Fruit fly (Drosophila melanogaster) whole organism, embryonic: Measurements from ENCODE around the gene Prp3.

Source experiments
- Aef1 ChIP-seq: fragments of 200-800 bp; sonication (Bioruptor generic); IDR thresholded peaks from 3 replicates; pipeline ENCODE4 v1.3.6; 2022; ENCODE audit warnings: missing biosample characterization, missing genetic modification characterization
- Awh ChIP-seq: fragments of 200-800 bp; sonication (Bioruptor generic); IDR thresholded peaks from 2 replicates; pipeline ENCODE4, ENCODE4 v1.3.6; 2022; ENCODE audit warnings: missing biosample characterization, missing genetic modification characterization
- BEAF-32 ChIP-seq: fragments of 200-800 bp; sonication (Bioruptor generic); optimal IDR thresholded peaks from 3 replicates; lab custom pipeline; 2017; ENCODE audit warnings: missing biosample characterization, missing genetic modification characterization, mild to moderate bottlenecking, moderate library complexity, missing genetic modification reagents
- CG10462 ChIP-seq: fragments of 200-800 bp; sonication (Bioruptor generic); optimal IDR thresholded peaks from 2 replicates; lab custom pipeline; 2016; ENCODE audit warnings: missing biosample characterization, missing genetic modification characterization
- CG10565 ChIP-seq: fragments of 200-800 bp; sonication (Bioruptor generic); optimal IDR thresholded peaks from 3 replicates; lab custom pipeline; 2016; ENCODE audit warnings: missing biosample characterization, mild to moderate bottlenecking, missing genetic modification characterization
- CG12236 ChIP-seq: fragments of 200-800 bp; sonication (Bioruptor generic); optimal IDR thresholded peaks from 2 replicates; lab custom pipeline; 2016; ENCODE audit warnings: missing biosample characterization, missing genetic modification characterization
- CG12299 ChIP-seq: fragments of 200-800 bp; sonication (Bioruptor generic); optimal IDR thresholded peaks from 2 replicates; lab custom pipeline; 2018; ENCODE audit warnings: missing biosample characterization, mild to moderate bottlenecking, missing genetic modification characterization
- CG12942 ChIP-seq: fragments of 200-800 bp; sonication (Bioruptor generic); optimal IDR thresholded peaks from 3 replicates; lab custom pipeline; 2016; ENCODE audit warnings: missing biosample characterization, missing genetic modification characterization
- CG13624 ChIP-seq: fragments of 200-800 bp; sonication (Bioruptor generic); optimal IDR thresholded peaks from 2 replicates; lab custom pipeline; 2016; ENCODE audit warnings: missing biosample characterization, missing genetic modification characterization
- CG13894 ChIP-seq: fragments of 200-800 bp; sonication (Bioruptor generic); optimal IDR thresholded peaks from 3 replicates; lab custom pipeline; 2018; ENCODE audit warnings: missing biosample characterization, mild to moderate bottlenecking, missing genetic modification characterization, moderate library complexity
- CG14441 ChIP-seq: fragments of 200-800 bp; sonication (Bioruptor generic); IDR thresholded peaks from 2 replicates; pipeline ENCODE4 v1.3.6; 2022; ENCODE audit warnings: missing biosample characterization, missing genetic modification characterization
- CG14965 ChIP-seq: fragments of 200-800 bp; sonication (Bioruptor generic); optimal IDR thresholded peaks from 2 replicates; lab custom pipeline; 2016; ENCODE audit warnings: missing biosample characterization, missing genetic modification characterization, borderline replicate concordance
- CG1529 ChIP-seq: fragments of 200-800 bp; sonication (Bioruptor generic); optimal IDR thresholded peaks from 3 replicates; lab custom pipeline; 2018; ENCODE audit warnings: missing biosample characterization, missing genetic modification characterization
- CG16815 ChIP-seq: fragments of 200-800 bp; sonication (Bioruptor generic); optimal IDR thresholded peaks from 3 replicates; lab custom pipeline; 2017; ENCODE audit warnings: missing biosample characterization, mild to moderate bottlenecking, missing genetic modification characterization
- CG17328 ChIP-seq: fragments of 200-800 bp; sonication (Bioruptor generic); IDR thresholded peaks from 2 replicates; pipeline ENCODE4 v1.3.6; 2022; ENCODE audit warnings: missing biosample characterization, missing genetic modification characterization
- CG2889 ChIP-seq: fragments of 200-800 bp; sonication (Bioruptor generic); IDR thresholded peaks from 3 replicates; pipeline ENCODE4 v1.3.6; 2022; ENCODE audit warnings: missing biosample characterization, missing genetic modification characterization
- CG30403 ChIP-seq: fragments of 200-800 bp; sonication (Bioruptor generic); optimal IDR thresholded peaks from 3 replicates; lab custom pipeline; 2016; ENCODE audit warnings: missing biosample characterization, missing genetic modification characterization
- CG32767 ChIP-seq: fragments of 200-800 bp; sonication (Bioruptor generic); IDR thresholded peaks from 2 replicates; pipeline ENCODE4 v1.3.6; 2022; ENCODE audit warnings: missing biosample characterization, missing genetic modification characterization
- CG42726 ChIP-seq: fragments of 200-800 bp; sonication (Bioruptor generic); IDR thresholded peaks from 2 replicates; pipeline ENCODE4 v1.3.6; 2022; ENCODE audit warnings: missing biosample characterization, missing genetic modification characterization; ENCODE audit not compliant: partially characterized antibody
- CG4328 ChIP-seq: fragments of 200-800 bp; sonication (Bioruptor generic); optimal IDR thresholded peaks from 3 replicates; lab custom pipeline; 2017; ENCODE audit warnings: missing biosample characterization, missing genetic modification reagents, missing genetic modification characterization
- CG4404 ChIP-seq: fragments of 200-800 bp; sonication (Bioruptor generic); IDR thresholded peaks from 2 replicates; pipeline ENCODE4 v1.3.6; 2022; ENCODE audit warnings: missing biosample characterization, missing genetic modification characterization
- CG7372 ChIP-seq: fragments of 200-800 bp; sonication (Bioruptor generic); IDR thresholded peaks from 2 replicates; pipeline ENCODE4 v1.3.6; 2022; ENCODE audit warnings: missing biosample characterization, missing genetic modification characterization
- CG7928 ChIP-seq: fragments of 200-800 bp; sonication (Bioruptor generic); optimal IDR thresholded peaks from 2 replicates; lab custom pipeline; 2017; ENCODE audit warnings: missing biosample characterization, mild to moderate bottlenecking, missing genetic modification characterization
- CG8924 ChIP-seq: fragments of 200-800 bp; optimal IDR thresholded peaks from 3 replicates; lab custom pipeline; 2019; ENCODE audit warnings: missing biosample characterization, mild to moderate bottlenecking, missing genetic modification characterization, moderate library complexity
- CG9215 ChIP-seq: fragments of 200-800 bp; sonication (Bioruptor generic); IDR thresholded peaks from 2 replicates; pipeline ENCODE4 v1.3.6; 2022; ENCODE audit warnings: missing biosample characterization, missing genetic modification characterization
- CG9437 ChIP-seq: fragments of 200-800 bp; sonication (Bioruptor generic); optimal IDR thresholded peaks from 2 replicates; lab custom pipeline; 2018; ENCODE audit warnings: missing biosample characterization, mild to moderate bottlenecking, missing genetic modification characterization
- CG9876 ChIP-seq: fragments of 200-800 bp; sonication (Bioruptor generic); optimal IDR thresholded peaks from 2 replicates; lab custom pipeline; 2016; ENCODE audit warnings: missing biosample characterization, missing genetic modification characterization
- Deaf1 ChIP-seq: fragments of 200-800 bp; optimal IDR thresholded peaks from 3 replicates; lab custom pipeline; 2019; ENCODE audit warnings: missing biosample characterization, mild to moderate bottlenecking, missing genetic modification characterization, moderate library complexity
- Drgx ChIP-seq: fragments of 200-800 bp; sonication (Bioruptor generic); IDR thresholded peaks from 2 replicates; pipeline ENCODE4 v1.3.6; 2022; ENCODE audit warnings: missing biosample characterization, missing genetic modification characterization
- Fer1 ChIP-seq: fragments of 200-800 bp; sonication (Bioruptor generic); optimal IDR thresholded peaks from 2 replicates; lab custom pipeline; 2017; ENCODE audit warnings: missing biosample characterization, mild to moderate bottlenecking, missing genetic modification characterization
- HHEX ChIP-seq: fragments of 200-800 bp; sonication (Bioruptor generic); optimal IDR thresholded peaks from 3 replicates; lab custom pipeline; 2017; ENCODE audit warnings: missing biosample characterization, mild to moderate bottlenecking, missing genetic modification characterization, missing genetic modification reagents
- HLH54F ChIP-seq: fragments of 200-800 bp; sonication (Bioruptor generic); optimal IDR thresholded peaks from 3 replicates; lab custom pipeline; 2016; ENCODE audit warnings: missing biosample characterization, missing genetic modification characterization
- Jarid2 ChIP-seq: fragments of 200-800 bp; sonication (Bioruptor generic); optimal IDR thresholded peaks from 3 replicates; lab custom pipeline; 2017; ENCODE audit warnings: mild to moderate bottlenecking, missing biosample characterization, missing genetic modification reagents, missing genetic modification characterization
- Sox100B ChIP-seq: fragments of 200-800 bp; sonication (Bioruptor generic); optimal IDR thresholded peaks from 3 replicates; lab custom pipeline; 2018; ENCODE audit warnings: missing biosample characterization, mild to moderate bottlenecking, missing genetic modification characterization
- Sry-δ ChIP-seq: fragments of 200-800 bp; sonication (Bioruptor generic); optimal IDR thresholded peaks from 2 replicates; lab custom pipeline; 2016; ENCODE audit warnings: missing biosample characterization, missing genetic modification characterization
- ato ChIP-seq: fragments of 200-800 bp; sonication (Bioruptor generic); IDR thresholded peaks from 2 replicates; pipeline ENCODE4 v1.3.6; 2022; ENCODE audit warnings: missing biosample characterization, missing genetic modification characterization; ENCODE audit not compliant: partially characterized antibody
- az2 ChIP-seq: fragments of 200-800 bp; sonication (Bioruptor generic); optimal IDR thresholded peaks from 3 replicates; lab custom pipeline; 2016; ENCODE audit warnings: missing biosample characterization, missing genetic modification characterization
- croc ChIP-seq: fragments of 200-800 bp; sonication (Bioruptor generic); conservative IDR thresholded peaks from 3 replicates; pipeline ENCODE4 v1.3.6; 2022; ENCODE audit warnings: missing biosample characterization, missing genetic modification characterization
- cwo ChIP-seq: fragments of 200-800 bp; sonication (Bioruptor generic); optimal IDR thresholded peaks from 3 replicates; lab custom pipeline; 2017; ENCODE audit warnings: missing biosample characterization, missing genetic modification characterization, mild to moderate bottlenecking, moderate library complexity, missing genetic modification reagents
- ems ChIP-seq: fragments of 200-800 bp; sonication (Bioruptor generic); optimal IDR thresholded peaks from 3 replicates; lab custom pipeline; 2016; ENCODE audit warnings: missing biosample characterization, missing genetic modification characterization
- fd64A ChIP-seq: fragments of 200-800 bp; sonication (Bioruptor generic); optimal IDR thresholded peaks from 3 replicates; lab custom pipeline; 2018; ENCODE audit warnings: missing biosample characterization, mild to moderate bottlenecking, missing genetic modification characterization
- fd96Cb ChIP-seq: fragments of 200-800 bp; sonication (Bioruptor generic); optimal IDR thresholded peaks from 2 replicates; lab custom pipeline; 2018; ENCODE audit warnings: missing biosample characterization, mild to moderate bottlenecking, missing genetic modification characterization, moderate library complexity
- gro ChIP-seq: fragments of 200-800 bp; sonication (Bioruptor generic); optimal IDR thresholded peaks from 2 replicates; lab custom pipeline; 2016; ENCODE audit warnings: missing biosample characterization, missing genetic modification characterization
- hbn ChIP-seq: fragments of 200-800 bp; sonication (Bioruptor generic); IDR thresholded peaks from 2 replicates; pipeline ENCODE4 v1.3.6; 2022; ENCODE audit warnings: missing biosample characterization, missing genetic modification characterization; ENCODE audit not compliant: partially characterized antibody
- her ChIP-seq: fragments of 200-800 bp; sonication (Bioruptor generic); optimal IDR thresholded peaks from 2 replicates; lab custom pipeline; 2016; ENCODE audit warnings: missing biosample characterization, missing genetic modification characterization
- kay ChIP-seq: fragments of 200-800 bp; sonication (Bioruptor generic); optimal IDR thresholded peaks from 2 replicates; lab custom pipeline; 2016; ENCODE audit warnings: missing biosample characterization, missing genetic modification characterization
- odd ChIP-seq: fragments of 200-800 bp; sonication (Bioruptor generic); optimal IDR thresholded peaks from 2 replicates; lab custom pipeline; 2017; ENCODE audit warnings: missing biosample characterization, mild to moderate bottlenecking, missing genetic modification characterization
- pita ChIP-seq: fragments of 200-800 bp; sonication (Bioruptor generic); optimal IDR thresholded peaks from 2 replicates; lab custom pipeline; 2017; ENCODE audit warnings: missing biosample characterization, mild to moderate bottlenecking, missing genetic modification characterization
- sug ChIP-seq: fragments of 200-800 bp; optimal IDR thresholded peaks from 2 replicates; lab custom pipeline; 2019; ENCODE audit warnings: missing biosample characterization, mild to moderate bottlenecking, missing genetic modification characterization, moderate library complexity

Prp3 gene

DNA sequence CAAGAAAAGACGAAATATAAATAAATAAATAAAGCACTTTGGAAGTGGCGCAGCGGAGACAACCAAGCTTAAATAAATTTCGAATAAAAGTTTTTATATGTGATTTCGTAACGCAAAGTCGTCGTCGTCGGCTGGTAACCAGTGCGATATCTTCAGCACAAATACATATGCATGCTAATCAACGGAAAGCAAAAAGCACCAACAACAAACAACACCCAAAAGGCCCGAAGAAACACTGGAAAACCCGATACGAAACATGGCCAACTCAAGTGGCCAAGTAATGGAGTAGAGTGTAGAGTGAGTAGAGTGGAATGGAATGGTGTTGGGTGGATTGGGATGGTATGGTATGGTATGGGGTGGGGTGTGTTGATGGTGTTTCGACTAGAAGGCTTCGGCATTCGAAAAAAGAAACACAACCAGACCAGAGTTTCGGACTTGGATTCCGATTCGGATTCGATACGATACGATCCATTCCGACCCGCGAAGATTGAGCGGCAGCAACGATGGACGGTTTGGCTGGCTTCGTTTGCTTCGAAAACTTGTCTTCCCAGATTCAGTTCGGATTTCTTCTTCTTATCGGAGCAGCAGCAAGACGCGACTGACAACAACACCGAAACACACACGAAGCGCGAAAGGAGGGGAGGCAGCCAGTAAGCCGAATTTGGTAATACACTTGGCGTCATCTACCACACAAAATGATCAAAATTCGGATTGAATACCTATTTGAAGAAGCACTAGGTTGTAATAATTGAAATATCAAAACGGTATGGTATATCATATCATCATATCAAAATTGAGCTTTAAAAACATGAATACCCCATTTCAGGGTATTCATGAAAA lies 7.3 kb upstream of the Prp3 start (continued):
- TF ChIP-seq CG42726 (GFP tag; lab: Robert Waterston, UW) = no peak
- peak; percentile 17 for TF ChIP-seq BEAF-32 (GFP tag; lab: Kevin White, UChicago)
- TF ChIP-seq odd (GFP tag; lab: Kevin White, UChicago) = peak; percentile 90
- peak; percentile 86 for TF ChIP-seq CG16815 (GFP tag; lab: Kevin White, UChicago)
- TF ChIP-seq CG12236 (GFP tag; lab: Kevin White, UChicago) = peak; percentile 91
- peak; percentile 88 for TF ChIP-seq CG9437
- no peak for TF ChIP-seq pita (GFP tag; lab: Kevin White, UChicago)
- peak; percentile 19 for TF ChIP-seq CG10565
- TF ChIP-seq CG14965 = peak; percentile 77
- TF ChIP-seq az2 = peak; percentile 95
- TF ChIP-seq HHEX (GFP tag; lab: Kevin White, UChicago) = peak; percentile 93
- peak; percentile 96 for TF ChIP-seq CG30403
- TF ChIP-seq Jarid2 (GFP tag; lab: Kevin White, UChicago) = peak; percentile 57
- peak; percentile 86 for TF ChIP-seq gro (GFP tag; lab: Kevin White, UChicago)
- TF ChIP-seq fd96Cb (tag; lab: Kevin White, UChicago) = peak; percentile 87
- TF ChIP-seq Deaf1 = peak; percentile 91
- TF ChIP-seq CG12299 (tag; lab: Kevin White, UChicago) = peak; percentile 87
- peak; percentile 94 for TF ChIP-seq Drgx (GFP tag; lab: Robert Waterston, UW)
- TF ChIP-seq CG10462 (GFP tag; lab: Kevin White, UChicago) = peak; percentile 84
- TF ChIP-seq CG4328 (GFP tag; lab: Kevin White, UChicago) = peak; percentile 53
- TF ChIP-seq CG9215 = peak; percentile 82
- TF ChIP-seq CG7372 = peak; percentile 77
- peak; percentile 91 for TF ChIP-seq CG12942 (GFP tag; lab: Kevin White, UChicago)
- TF ChIP-seq CG4404 (GFP tag; lab: Robert Waterston, UW) = peak; percentile 70; the same call in 1 of the 2 replicates
- TF ChIP-seq croc = peak; percentile 86
- peak; percentile 93 for TF ChIP-seq CG32767 (GFP tag; lab: Robert Waterston, UW)
- TF ChIP-seq CG13624 = peak; percentile 97
- TF ChIP-seq HLH54F (GFP tag; lab: Kevin White, UChicago) = peak; percentile 97
- peak; percentile 30 for TF ChIP-seq fd64A (GFP tag; lab: Kevin White, UChicago)
- TF ChIP-seq CG2889 (GFP tag; lab: Robert Waterston, UW) = peak; percentile 94
- no peak for TF ChIP-seq ato (GFP tag; lab: Robert Waterston, UW)
- peak; percentile 90 for TF ChIP-seq CG9876
- peak; percentile 94 for TF ChIP-seq Aef1
- TF ChIP-seq CG7928 (GFP tag; lab: Kevin White, UChicago) = peak; percentile 77
- peak; percentile 96 for TF ChIP-seq her (GFP tag; lab: Kevin White, UChicago)
- peak; percentile 93 for TF ChIP-seq ems (GFP tag; lab: Kevin White, UChicago)
- TF ChIP-seq Fer1 (GFP tag; lab: Kevin White, UChicago) = peak; percentile 92
- TF ChIP-seq hbn (GFP tag; lab: Robert Waterston, UW) = no peak
- peak; percentile 63 for TF ChIP-seq Sry-δ (GFP tag; lab: Kevin White, UChicago)
- TF ChIP-seq Sox100B = peak; percentile 83
- TF ChIP-seq sug (tag; lab: Kevin White, UChicago) = peak; percentile 75
- TF ChIP-seq CG14441 (GFP tag; lab: Robert Waterston, UW) = peak; percentile 89
- TF ChIP-seq cwo (GFP tag; lab: Kevin White, UChicago) = peak; percentile 90
- TF ChIP-seq CG8924 (tag; lab: Kevin White, UChicago) = peak; percentile 95
- peak; percentile 84 for TF ChIP-seq CG1529
- TF ChIP-seq Awh (GFP tag; lab: Robert Waterston, UW) = peak; percentile 93
- peak; percentile 87 for TF ChIP-seq CG13894 (tag; lab: Kevin White, UChicago)
- peak; percentile 91 for TF ChIP-seq kay (GFP tag; lab: Kevin White, UChicago)
- TF ChIP-seq CG17328 (GFP tag; lab: Robert Waterston, UW) = peak; percentile 92
